Fruit fly (Drosophila melanogaster): Measurements from ENCODE around the gene RhoL.
A peak's percentile ranks its signal among the peaks of the same experiment; 100 is the strongest.

Gene RhoL

DNA sequence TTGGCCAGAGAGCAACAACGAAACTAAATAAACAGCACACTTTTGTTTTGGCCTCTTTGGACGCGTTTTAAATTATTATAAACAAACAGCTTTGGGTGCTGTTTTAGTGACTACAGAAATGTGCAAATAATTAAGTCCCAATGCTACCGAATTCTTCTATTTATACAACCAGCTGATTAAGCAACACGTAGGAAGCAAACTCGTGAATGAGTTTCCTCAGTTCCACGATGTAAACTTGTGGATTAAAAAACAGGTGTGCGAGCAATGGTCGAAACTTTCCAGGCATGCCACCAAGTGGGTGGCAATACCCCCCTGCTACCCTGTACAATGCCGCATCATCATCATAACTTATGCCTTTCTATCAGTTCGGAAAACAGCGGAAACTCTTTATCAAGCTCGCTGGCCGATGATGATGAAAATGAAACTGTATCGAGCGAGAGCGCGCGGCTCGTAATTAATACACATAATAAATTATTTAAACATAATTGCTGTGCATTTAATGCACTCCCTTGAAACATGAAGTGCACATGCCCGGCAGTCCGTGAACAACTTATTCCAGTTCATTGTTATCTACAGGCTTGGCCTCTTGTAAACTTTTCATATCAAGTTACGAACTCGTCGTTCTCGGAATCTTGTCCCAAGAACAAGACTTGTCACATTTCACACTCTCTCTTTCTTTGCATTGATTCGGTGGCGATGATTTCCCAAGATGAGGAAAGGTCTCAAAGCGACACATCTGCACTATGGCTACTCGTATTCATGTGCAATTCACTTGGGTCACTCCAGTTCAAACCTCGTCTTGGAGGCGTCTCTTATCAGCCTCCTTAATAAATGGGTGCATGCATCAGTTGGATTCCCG, 2.0 kb downstream of the RhoL start (continued):
- no peak for TF ChIP-seq CG5953 (GFP tag; IDR thresholded peaks at IDR 0.05)
- no peak for TF ChIP-seq sim (GFP tag; IDR thresholded peaks at IDR 0.05)
- peak; percentile 66 for TF ChIP-seq Med (GFP tag)
- no peak for TF ChIP-seq CG14667 (GFP tag; IDR thresholded peaks at IDR 0.05)
- no peak for TF ChIP-seq Drgx (GFP tag; IDR thresholded peaks at IDR 0.05)
- no peak for TF ChIP-seq CG4282 (GFP tag; optimal IDR thresholded peaks at IDR 0.05)
- no peak for TF ChIP-seq Fer2 (tag; optimal IDR thresholded peaks at IDR 0.05)
- no peak for TF ChIP-seq Adf1 (GFP tag; IDR thresholded peaks at IDR 0.05)
- TF ChIP-seq ara (GFP tag; IDR thresholded peaks at IDR 0.05) = no peak
- TF ChIP-seq Hmr (GFP tag; optimal IDR thresholded peaks at IDR 0.05) = no peak
- no peak for TF ChIP-seq CG17361 (GFP tag; IDR thresholded peaks at IDR 0.05)
- peak; percentile 43 for TF ChIP-seq lab (GFP tag; optimal IDR thresholded peaks at IDR 0.05)
- no peak for TF ChIP-seq E2f1 (GFP tag; IDR thresholded peaks at IDR 0.05)
- TF ChIP-seq abd-A (tag; optimal IDR thresholded peaks at IDR 0.05) = no peak
- TF ChIP-seq CG2678 (tag; optimal IDR thresholded peaks at IDR 0.05) = no peak
- TF ChIP-seq Dbx (GFP tag; IDR thresholded peaks at IDR 0.05) = peak; percentile 21; the same call in 1 of the 3 replicates
- no peak for TF ChIP-seq Oaz (GFP tag; IDR thresholded peaks at IDR 0.05)
- TF ChIP-seq CG8290 (GFP tag; optimal IDR thresholded peaks at IDR 0.05) = no peak
- no peak for TF ChIP-seq CG8290 (tag; optimal IDR thresholded peaks at IDR 0.05)
- TF ChIP-seq CG32532 (GFP tag; IDR thresholded peaks at IDR 0.05) = no peak
- TF ChIP-seq ranshi (GFP tag; IDR thresholded peaks at IDR 0.05) = no peak
- no peak for TF ChIP-seq Antp (GFP tag; optimal IDR thresholded peaks at IDR 0.05)
- TF ChIP-seq CG10366 (GFP tag; IDR thresholded peaks at IDR 0.05) = no peak
- TF ChIP-seq CG11560 (tag; IDR thresholded peaks at IDR 0.05) = no peak
- no peak for TF ChIP-seq CG2202 (tag; optimal IDR thresholded peaks at IDR 0.05)
- TF ChIP-seq CG10543 (GFP tag; optimal IDR thresholded peaks at IDR 0.05) = peak; percentile 30
- no peak for TF ChIP-seq B-H1 (GFP tag; IDR thresholded peaks at IDR 0.05)
- no peak for TF ChIP-seq slbo (GFP tag; IDR thresholded peaks at IDR 0.05)
- TF ChIP-seq gem (tag; optimal IDR thresholded peaks at IDR 0.05) = peak; percentile 4
- TF ChIP-seq Sin3A (optimal IDR thresholded peaks at IDR 0.05) = no peak
- TF ChIP-seq Usf (GFP tag; optimal IDR thresholded peaks at IDR 0.05) = no peak
- peak; percentile 15 for TF ChIP-seq mam (GFP tag; optimal IDR thresholded peaks at IDR 0.05)
- no peak for TF ChIP-seq gsb (GFP tag; IDR thresholded peaks at IDR 0.05)
- no peak for TF ChIP-seq btn (GFP tag; optimal IDR thresholded peaks at IDR 0.05)
- no peak for TF ChIP-seq Taf1 (GFP tag; IDR thresholded peaks at IDR 0.05)
- no peak for TF ChIP-seq p53 (GFP tag; optimal IDR thresholded peaks at IDR 0.05)
- no peak for TF ChIP-seq CG6854 (GFP tag; optimal IDR thresholded peaks at IDR 0.05)
- no peak for TF ChIP-seq unc-4 (GFP tag; IDR thresholded peaks at IDR 0.05; ENCODE audit: partially characterized antibody)
- TF ChIP-seq pho (GFP tag; optimal IDR thresholded peaks at IDR 0.05) = no peak
- no peak for TF ChIP-seq lbe (GFP tag; optimal IDR thresholded peaks at IDR 0.05)
- TF ChIP-seq Stat92E (GFP tag; optimal IDR thresholded peaks at IDR 0.05) = peak in 1 of 3 experiments; percentile 62
- TF ChIP-seq BtbVII (GFP tag; optimal IDR thresholded peaks at IDR 0.05) = no peak
- peak; percentile 68 for TF ChIP-seq Blimp-1 (GFP tag; optimal IDR thresholded peaks at IDR 0.05)
- peak; percentile 13 for TF ChIP-seq CG12769 (tag; optimal IDR thresholded peaks at IDR 0.05)
- no peak for TF ChIP-seq dysf (GFP tag; IDR thresholded peaks at IDR 0.05)
- TF ChIP-seq CoRest (tag; optimal IDR thresholded peaks at IDR 0.05) = no peak
- no peak for TF ChIP-seq CG9797 (GFP tag; optimal IDR thresholded peaks at IDR 0.05)
- TF ChIP-seq CG17328 (GFP tag; IDR thresholded peaks at IDR 0.05) = no peak
- TF ChIP-seq ap (GFP tag; IDR thresholded peaks at IDR 0.05) = no peak
- no peak for TF ChIP-seq wek (GFP tag; optimal IDR thresholded peaks at IDR 0.05)
- TF ChIP-seq Camta (GFP tag; optimal IDR thresholded peaks at IDR 0.05) = no peak
